Worm (Caenorhabditis elegans) whole organism, L1 larva: Measurements from ENCODE around the gene C07G1.15.

ENCODE experiments used
- C04F5.9 ChIP-seq: sonication (generic microtip); optimal IDR thresholded peaks from 2 replicates; lab custom pipeline; 2016; ENCODE audit warnings: missing genetic modification characterization, missing compliant biosample characterization
- C16A3.4 ChIP-seq: fragments of 150-350 bp; optimal IDR thresholded peaks from 2 replicates; lab custom pipeline; 2014; ENCODE audit warnings: missing biosample characterization, missing genetic modification characterization
- C34B4.2 ChIP-seq: sonication (generic microtip); optimal IDR thresholded peaks from 2 replicates; lab custom pipeline; 2017; ENCODE audit warnings: mild to moderate bottlenecking, missing genetic modification characterization, missing compliant biosample characterization
- F16B12.6 ChIP-seq: fragments of 150-350 bp; optimal IDR thresholded peaks from 2 replicates; lab custom pipeline; 2014; ENCODE audit warnings: missing biosample characterization, missing genetic modification characterization
- aha-1 ChIP-seq: fragments of 150-350 bp; optimal IDR thresholded peaks from 2 replicates; lab custom pipeline; 2014; ENCODE audit warnings: missing biosample characterization, missing genetic modification characterization
- aly-2 ChIP-seq: fragments of 150-350 bp; optimal IDR thresholded peaks from 2 replicates; lab custom pipeline; 2014; ENCODE audit warnings: missing biosample characterization, missing genetic modification characterization
- blmp-1 ChIP-seq: fragments of 150-350 bp; optimal IDR thresholded peaks from 2 replicates; lab custom pipeline; 2014; ENCODE audit warnings: missing biosample characterization, missing genetic modification characterization
- ceh-63 ChIP-seq: fragments of 200-800 bp; sonication (Bioruptor generic); optimal IDR thresholded peaks from 2 replicates; lab custom pipeline; 2018; ENCODE audit warnings: mild to moderate bottlenecking, missing genetic modification characterization, missing compliant biosample characterization
- ceh-8 ChIP-seq: fragments of 200-800 bp; sonication (Bioruptor generic); optimal IDR thresholded peaks from 2 replicates; lab custom pipeline; 2018; ENCODE audit warnings: mild to moderate bottlenecking, missing genetic modification characterization, moderate library complexity, missing compliant biosample characterization
- ceh-90 ChIP-seq: sonication (generic microtip); optimal IDR thresholded peaks from 2 replicates; lab custom pipeline; 2016; ENCODE audit warnings: missing genetic modification characterization, missing compliant biosample characterization
- ces-1 ChIP-seq: fragments of 150-350 bp; optimal IDR thresholded peaks from 2 replicates; lab custom pipeline; 2014; ENCODE audit warnings: missing biosample characterization, missing genetic modification reagents, missing genetic modification characterization
- dpl-1 ChIP-seq, 3 experiments: fragments of 150-350 bp in 2 of 3; sonication (generic microtip) in 1 of 3; optimal IDR thresholded peaks; 2 replicates each; lab custom pipeline; 2014 to 2017; ENCODE audit warnings: missing biosample characterization in 3 of 3, missing genetic modification characterization in 3 of 3, missing genetic modification reagents in 3 of 3
- egl-27 ChIP-seq, 2 experiments: fragments of 150-350 bp in 1 of 2; sonication (generic microtip); optimal IDR thresholded peaks; 3 replicates each; lab custom pipeline; 2017 to 2018; ENCODE audit warnings: missing biosample characterization in 2 of 2, missing genetic modification characterization in 2 of 2, missing genetic modification reagents in 2 of 2
- elt-2 ChIP-seq: sonication (generic microtip); optimal IDR thresholded peaks from 2 replicates; lab custom pipeline; 2016; ENCODE audit warnings: missing genetic modification characterization, mild to moderate bottlenecking, inconsistent platforms, missing compliant biosample characterization, missing genetic modification reagents
- elt-3 ChIP-seq, 6 experiments: fragments of 150-350 bp in 1 of 6; sonication (generic microtip); optimal IDR thresholded peaks; 2 replicates each; lab custom pipeline; 2017 to 2018; ENCODE audit warnings: missing biosample characterization in 6 of 6, missing genetic modification characterization in 6 of 6, inconsistent platforms in 1 of 6
- ets-5 ChIP-seq: fragments of 200-800 bp; sonication (Bioruptor generic); IDR thresholded peaks from 2 replicates; pipeline ENCODE4 v1.3.6; 2022; ENCODE audit warnings: missing genetic modification characterization, missing compliant biosample characterization
- fkh-10 ChIP-seq: sonication (generic microtip); optimal IDR thresholded peaks from 2 replicates; lab custom pipeline; 2017; ENCODE audit warnings: missing biosample characterization, missing genetic modification reagents, missing genetic modification characterization
- fkh-4 ChIP-seq: sonication (generic microtip); optimal IDR thresholded peaks from 2 replicates; lab custom pipeline; 2016; ENCODE audit warnings: missing compliant biosample characterization, missing genetic modification characterization, borderline replicate concordance
- fos-1 ChIP-seq: fragments of 150-350 bp; optimal IDR thresholded peaks from 2 replicates; lab custom pipeline; 2014; ENCODE audit warnings: missing biosample characterization, missing genetic modification characterization
- hpl-2 ChIP-seq: fragments of 150-350 bp; optimal IDR thresholded peaks from 2 replicates; lab custom pipeline; 2014; ENCODE audit warnings: missing biosample characterization, missing genetic modification reagents, missing genetic modification characterization
- irx-1 ChIP-seq: sonication (generic microtip); optimal IDR thresholded peaks from 2 replicates; lab custom pipeline; 2016; ENCODE audit warnings: missing genetic modification characterization, missing compliant biosample characterization
- isw-1 ChIP-seq: fragments of 200-800 bp; sonication (Bioruptor generic); IDR thresholded peaks from 2 replicates; pipeline ENCODE4 v1.3.6; 2022; ENCODE audit warnings: missing genetic modification characterization, missing compliant biosample characterization
- jun-1 ChIP-seq: fragments of 150-350 bp; optimal IDR thresholded peaks from 2 replicates; lab custom pipeline; 2014; ENCODE audit warnings: missing biosample characterization, missing genetic modification reagents, missing genetic modification characterization
- lin-13 ChIP-seq: fragments of 150-350 bp; optimal IDR thresholded peaks from 2 replicates; lab custom pipeline; 2014; ENCODE audit warnings: missing biosample characterization, missing genetic modification reagents, missing genetic modification characterization
- lin-14 ChIP-seq: fragments of 200-800 bp; sonication (Bioruptor generic); optimal IDR thresholded peaks from 2 replicates; lab custom pipeline; 2018; ENCODE audit warnings: mild to moderate bottlenecking, missing genetic modification characterization, moderate library complexity, missing compliant biosample characterization
- lir-3 ChIP-seq: sonication (generic microtip); optimal IDR thresholded peaks from 2 replicates; lab custom pipeline; 2016; ENCODE audit warnings: mild to moderate bottlenecking, missing genetic modification characterization, moderate library complexity, missing compliant biosample characterization; ENCODE audit not compliant: poor library complexity
- lsy-2 ChIP-seq, 2 experiments: fragments of 150-350 bp; optimal IDR thresholded peaks; 2 replicates each; lab custom pipeline; 2014; ENCODE audit warnings: missing biosample characterization in 2 of 2, missing genetic modification characterization in 2 of 2
- nhr-11 ChIP-seq: fragments of 150-350 bp; optimal IDR thresholded peaks from 2 replicates; lab custom pipeline; 2014; ENCODE audit warnings: missing biosample characterization, missing genetic modification characterization
- nhr-20 ChIP-seq: sonication (generic microtip); optimal IDR thresholded peaks from 2 replicates; lab custom pipeline; 2016; ENCODE audit warnings: mild to moderate bottlenecking, missing genetic modification characterization, missing compliant biosample characterization
- nhr-237 ChIP-seq: fragments of 150-350 bp; optimal IDR thresholded peaks from 2 replicates; lab custom pipeline; 2014; ENCODE audit warnings: missing biosample characterization, missing genetic modification characterization
- nhr-76 ChIP-seq: sonication (generic microtip); optimal IDR thresholded peaks from 2 replicates; lab custom pipeline; 2017; ENCODE audit warnings: missing biosample characterization, missing genetic modification characterization
- nhr-77 ChIP-seq: fragments of 150-350 bp; optimal IDR thresholded peaks from 2 replicates; lab custom pipeline; 2014; ENCODE audit warnings: missing biosample characterization, missing genetic modification characterization
- nhr-84 ChIP-seq: sonication (generic microtip); optimal IDR thresholded peaks from 2 replicates; lab custom pipeline; 2017; ENCODE audit warnings: missing biosample characterization, missing genetic modification characterization
- nhr-85 ChIP-seq: sonication (generic microtip); peaks from one replicate; lab custom pipeline; 2016; ENCODE audit warnings: missing genetic modification characterization, inconsistent platforms, missing compliant biosample characterization
- nhr-90 ChIP-seq: sonication (generic microtip); optimal IDR thresholded peaks from 2 replicates; lab custom pipeline; 2016; ENCODE audit warnings: mild to moderate bottlenecking, missing genetic modification characterization, missing compliant biosample characterization; ENCODE audit not compliant: poor library complexity
- pag-3 ChIP-seq: sonication (generic microtip); optimal IDR thresholded peaks from 2 replicates; lab custom pipeline; 2017; ENCODE audit warnings: missing genetic modification characterization, mild to moderate bottlenecking, missing compliant biosample characterization, antibody characterized with exemption, borderline replicate concordance; ENCODE audit not compliant: insufficient read depth
- pqm-1 ChIP-seq: sonication (generic microtip); optimal IDR thresholded peaks from 3 replicates; lab custom pipeline; 2017; ENCODE audit warnings: missing biosample characterization, missing genetic modification characterization
- skn-1 ChIP-seq: fragments of 150-350 bp; optimal IDR thresholded peaks from 2 replicates; lab custom pipeline; 2014; ENCODE audit warnings: missing biosample characterization, missing genetic modification characterization
- snu-23 ChIP-seq: sonication (generic microtip); optimal IDR thresholded peaks from 2 replicates; lab custom pipeline; 2016; ENCODE audit warnings: missing genetic modification characterization, missing compliant biosample characterization
- sox-4 ChIP-seq: sonication (generic microtip); optimal IDR thresholded peaks from 2 replicates; lab custom pipeline; 2016; ENCODE audit warnings: missing genetic modification characterization, missing compliant biosample characterization
- sup-37 ChIP-seq: fragments of 200-800 bp; sonication (Bioruptor generic); optimal IDR thresholded peaks from 2 replicates; lab custom pipeline; 2018; ENCODE audit warnings: mild to moderate bottlenecking, missing genetic modification characterization, missing compliant biosample characterization
- tlp-1 ChIP-seq: fragments of 150-350 bp; optimal IDR thresholded peaks from 2 replicates; lab custom pipeline; 2014; ENCODE audit warnings: missing biosample characterization, missing genetic modification characterization
- unc-30 ChIP-seq: sonication (generic microtip); optimal IDR thresholded peaks from 2 replicates; lab custom pipeline; 2017; ENCODE audit warnings: missing biosample characterization, missing genetic modification characterization
- unc-62 ChIP-seq: fragments of 150-350 bp; optimal IDR thresholded peaks from 2 replicates; lab custom pipeline; 2014; ENCODE audit warnings: missing biosample characterization, missing genetic modification reagents, missing genetic modification characterization
- unc-86 ChIP-seq: sonication (generic microtip); optimal IDR thresholded peaks from 2 replicates; lab custom pipeline; 2016; ENCODE audit warnings: missing genetic modification characterization, missing compliant biosample characterization
- vab-15 ChIP-seq: sonication (generic microtip); optimal IDR thresholded peaks from 2 replicates; lab custom pipeline; 2017; ENCODE audit warnings: missing genotype, mild to moderate bottlenecking, missing genetic modification characterization, missing compliant biosample characterization
- ztf-11 ChIP-seq, 2 experiments: sonication (generic microtip); optimal IDR thresholded peaks; 2 replicates each; lab custom pipeline; 2016 to 2017; ENCODE audit warnings: missing genetic modification characterization in 2 of 2, missing biosample characterization in 1 of 2, missing compliant biosample characterization in 1 of 2
- ztf-4 ChIP-seq: fragments of 150-350 bp; optimal IDR thresholded peaks from 2 replicates; lab custom pipeline; 2014; ENCODE audit warnings: missing biosample characterization, missing genetic modification characterization

C07G1.15 gene

DNA sequence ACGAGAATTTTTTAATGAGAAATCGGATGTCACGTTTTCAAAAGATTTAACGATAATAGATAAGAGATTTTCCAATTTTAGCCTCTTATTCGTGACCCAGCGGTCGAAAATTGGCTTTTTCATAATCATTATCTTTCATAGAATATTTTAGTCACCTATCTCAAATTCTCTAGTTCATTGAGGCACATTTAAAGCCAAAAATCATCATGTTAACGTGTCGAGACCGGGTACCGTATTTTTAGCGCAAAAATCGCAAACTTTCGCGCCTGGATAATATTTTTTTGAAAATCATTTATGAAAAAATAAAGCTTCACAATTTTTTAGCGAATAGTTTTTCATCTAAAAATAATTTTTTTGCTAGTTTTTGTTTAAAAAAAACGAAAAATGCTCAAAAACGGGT is 3.8 kb upstream of the C07G1.15 start, which contains the start of gene B0218.7:
B0218.7 (minus strand) TSS at position 101 of the 400 bp plus-strand sequence.
- TF ChIP-seq tlp-1 (tag; lab: Kevin White, UChicago) (no peak), dpl-1 (GFP tag; optimal IDR thresholded peaks at IDR 0.05; lab: Kevin White, UChicago) (no peak), sup-37 (GFP tag; lab: Kevin White, UChicago) (no peak), elt-2 (tag; lab: Kevin White, UChicago) (no peak), fkh-4 (tag; lab: Kevin White, UChicago) (no peak), unc-86 (tag; lab: Kevin White, UChicago) (no peak), ztf-11 (tag; optimal IDR thresholded peaks at IDR 0.05; lab: Kevin White, UChicago) (no peak), C34B4.2 (tag; lab: Kevin White, UChicago) (no peak), ztf-4 (no peak), pqm-1 (tag; lab: Kevin White, UChicago) (no peak), pag-3 (no peak), nhr-76 (tag; lab: Kevin White, UChicago) (no peak)

DNA sequence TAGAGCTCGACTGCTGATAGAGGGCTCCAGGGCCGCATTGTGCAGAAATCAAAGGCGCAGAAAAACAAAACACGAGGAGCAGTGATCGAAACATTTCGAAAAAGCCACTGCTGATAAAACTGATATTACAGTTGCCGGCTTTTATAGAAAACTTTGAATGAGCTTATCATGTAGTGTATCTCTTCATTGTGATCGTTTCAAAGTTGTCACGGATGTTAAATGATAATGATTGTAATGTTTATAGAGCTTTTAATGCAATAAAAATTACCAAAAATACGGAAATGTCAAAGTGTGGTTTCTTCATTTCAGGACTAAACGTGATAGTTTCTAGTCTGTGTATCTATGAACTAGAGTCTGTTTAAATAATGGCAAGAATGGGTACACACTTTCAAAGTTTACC is 1.1 kb upstream of the C07G1.15 start, which contains the start of gene clec-52:
clec-52 (minus strand) TSS at position 101 of the 400 bp plus-strand sequence.
- no peak for TF ChIP-seq C34B4.2 (tag; lab: Kevin White, UChicago)
- peak; percentile 25 for TF ChIP-seq elt-2 (tag; lab: Kevin White, UChicago)
- TF ChIP-seq, all 84 proteins: peak for 1

DNA sequence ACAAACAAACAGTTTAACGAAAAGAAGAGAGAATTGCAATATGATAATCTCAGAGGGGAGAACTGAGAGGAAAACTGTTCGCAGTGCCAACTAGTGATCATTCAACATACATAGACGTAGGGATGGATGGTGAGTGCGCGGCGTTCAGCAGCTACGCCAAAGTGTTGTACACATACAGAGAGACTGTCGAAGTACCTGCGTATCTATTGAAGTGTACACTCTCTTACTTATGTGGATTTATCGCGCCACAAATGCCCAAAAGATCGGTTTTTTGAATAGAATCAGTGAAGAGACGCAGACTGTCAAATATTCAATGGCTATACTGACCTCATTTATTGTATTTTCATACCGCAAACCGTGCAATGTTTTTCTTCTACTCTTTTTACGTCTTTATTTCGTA is 490 bp downstream of the C07G1.15 start:
- TF ChIP-seq egl-27 (tag; optimal IDR thresholded peaks at IDR 0.05; lab: Kevin White, UChicago) = no peak
- TF ChIP-seq unc-30 (tag; lab: Kevin White, UChicago) = no peak
- no peak for TF ChIP-seq nhr-76 (tag; lab: Kevin White, UChicago)
- no peak for TF ChIP-seq nhr-90 (tag; lab: Kevin White, UChicago)
- TF ChIP-seq ces-1 (GFP tag; lab: Kevin White, UChicago) = no peak
- TF ChIP-seq snu-23 (GFP tag; lab: Kevin White, UChicago) = peak; percentile 36
- TF ChIP-seq nhr-11 = no peak
- no peak for TF ChIP-seq nhr-237 (tag; lab: Kevin White, UChicago)
- TF ChIP-seq fos-1 (tag; lab: Kevin White, UChicago) = no peak
- no peak for TF ChIP-seq ceh-90 (tag; lab: Kevin White, UChicago)
- TF ChIP-seq ceh-63 (GFP tag; lab: Kevin White, UChicago) = no peak
- no peak for TF ChIP-seq F16B12.6 (tag; lab: Kevin White, UChicago)
- no peak for TF ChIP-seq lin-13 (GFP tag; lab: Kevin White, UChicago)
- peak; percentile 69 for TF ChIP-seq lin-14 (GFP tag; lab: Kevin White, UChicago)
- no peak for TF ChIP-seq aly-2
- TF ChIP-seq irx-1 (tag; lab: Kevin White, UChicago) = no peak
- TF ChIP-seq nhr-85 (tag; lab: Kevin White, UChicago) = peak; percentile 64
- no peak for TF ChIP-seq fkh-10 (GFP tag; lab: Kevin White, UChicago)
- no peak for TF ChIP-seq ceh-8
- TF ChIP-seq isw-1 (GFP tag; lab: Robert Waterston, UW) = no peak
- TF ChIP-seq C34B4.2 (tag; lab: Kevin White, UChicago) = no peak
- no peak for TF ChIP-seq hpl-2 (GFP tag; lab: Kevin White, UChicago)
- TF ChIP-seq elt-3 (tag; optimal IDR thresholded peaks at IDR 0.05; lab: Kevin White, UChicago) = peak in 2 of 6 experiments; percentile 11 to 48
- no peak for TF ChIP-seq pag-3
- no peak for TF ChIP-seq aha-1 (tag; lab: Kevin White, UChicago)
- TF ChIP-seq unc-86 (tag; lab: Kevin White, UChicago) = no peak
- TF ChIP-seq nhr-84 (tag; lab: Kevin White, UChicago) = no peak
- no peak for TF ChIP-seq C16A3.4 (tag; lab: Kevin White, UChicago)
- peak; percentile 67 for TF ChIP-seq blmp-1 (tag; lab: Kevin White, UChicago)
- no peak for TF ChIP-seq vab-15 (tag; lab: Kevin White, UChicago)
- no peak for TF ChIP-seq lir-3 (tag; lab: Kevin White, UChicago)
- TF ChIP-seq elt-2 (tag; lab: Kevin White, UChicago) = no peak
- no peak for TF ChIP-seq C04F5.9 (tag; lab: Kevin White, UChicago)
- TF ChIP-seq lsy-2 (tag; optimal IDR thresholded peaks at IDR 0.05; lab: Kevin White, UChicago) = peak in 1 of 2 experiments; percentile 14
- peak; percentile 50 for TF ChIP-seq nhr-77
- no peak for TF ChIP-seq jun-1 (tag; lab: Kevin White, UChicago)
- no peak for TF ChIP-seq unc-62
- no peak for TF ChIP-seq ztf-4
- TF ChIP-seq tlp-1 (tag; lab: Kevin White, UChicago) = no peak
- TF ChIP-seq skn-1 = peak; percentile 10
- TF ChIP-seq ets-5 (GFP tag; lab: Robert Waterston, UW) = no peak
- TF ChIP-seq sox-4 = no peak
- TF ChIP-seq nhr-20 (tag; lab: Kevin White, UChicago) = peak; percentile 19
